Worm (Caenorhabditis elegans) whole organism, L3 larva: ENCODE measurements around the gene lurp-1.
A peak's percentile ranks its signal among the peaks of the same experiment; 100 is the strongest.

Source experiments
- aly-2 ChIP-seq: fragments of 150-350 bp; optimal IDR thresholded peaks from 2 replicates; lab custom pipeline; 2014; ENCODE audit warnings: missing biosample characterization, missing genetic modification characterization
- ama-1 ChIP-seq: fragments of 150-350 bp; optimal IDR thresholded peaks from 2 replicates; lab custom pipeline; 2018
- hmg-11 ChIP-seq: sonication (generic microtip); optimal IDR thresholded peaks from 2 replicates; lab custom pipeline; 2016; ENCODE audit warnings: missing genetic modification characterization, missing compliant biosample characterization
- lin-39 ChIP-seq: fragments of 150-350 bp; optimal IDR thresholded peaks from 2 replicates; lab custom pipeline; 2018; ENCODE audit warnings: missing biosample characterization, missing genetic modification reagents, missing genetic modification characterization
- lsy-12 ChIP-seq: sonication (generic microtip); optimal IDR thresholded peaks from 2 replicates; lab custom pipeline; 2016; ENCODE audit warnings: mild to moderate bottlenecking, missing genetic modification characterization, missing compliant biosample characterization
- nhr-76 ChIP-seq: fragments of 150-350 bp; sonication (generic microtip); optimal IDR thresholded peaks from 5 replicates; lab custom pipeline; 2014; ENCODE audit warnings: missing biosample characterization, missing genetic modification characterization
- pqm-1 ChIP-seq: fragments of 150-350 bp; optimal IDR thresholded peaks from 2 replicates; lab custom pipeline; 2017; ENCODE audit warnings: missing biosample characterization, missing genetic modification characterization, inconsistent platforms
- skn-1 ChIP-seq: fragments of 150-350 bp; optimal IDR thresholded peaks from 2 replicates; lab custom pipeline; 2014; ENCODE audit warnings: missing biosample characterization, missing genetic modification characterization
- unc-39 ChIP-seq: sonication (generic microtip); optimal IDR thresholded peaks from 4 replicates; lab custom pipeline; 2017; ENCODE audit warnings: missing biosample characterization, missing genetic modification characterization
- zag-1 ChIP-seq: fragments of 150-350 bp; optimal IDR thresholded peaks from 2 replicates; lab custom pipeline; 2014; ENCODE audit warnings: missing biosample characterization, missing genetic modification characterization

- no peak for TF ChIP-seq zag-1 (tag; lab: Kevin White, UChicago)
- no peak for TF ChIP-seq hmg-11 (tag; lab: Kevin White, UChicago)
- no peak for TF ChIP-seq skn-1 (tag; lab: Kevin White, UChicago)
- no peak for TF ChIP-seq ama-1 (lab: Kevin White, UChicago)
- no peak for TF ChIP-seq nhr-76
- no peak for TF ChIP-seq aly-2 (tag; lab: Kevin White, UChicago)
- no peak for TF ChIP-seq pqm-1
- peak; percentile 13 for TF ChIP-seq lsy-12 (tag; lab: Kevin White, UChicago)
- TF ChIP-seq unc-39 (tag; lab: Kevin White, UChicago): no peak
- no peak for TF ChIP-seq lin-39 (tag; lab: Kevin White, UChicago)
Observed at ce11 chrII:10930678-10931650, 50.2 kb downstream of the lurp-1 start.
